Fruit fly (Drosophila melanogaster) whole organism, adult: Measurements from ENCODE around the gene Gmd.
A peak's percentile ranks its signal among the peaks of the same experiment; 100 is the strongest.

ENCODE experiments used
- CG11617 ChIP-seq: fragments of 200-800 bp; sonication (Bioruptor generic); optimal IDR thresholded peaks from 2 replicates; lab custom pipeline; 2017; ENCODE audit warnings: mild to moderate bottlenecking, missing biosample characterization, missing genetic modification reagents, missing genetic modification characterization
- CG12768 ChIP-seq: fragments of 200-800 bp; sonication (Bioruptor generic); optimal IDR thresholded peaks from 2 replicates; lab custom pipeline; 2017; ENCODE audit warnings: missing biosample characterization, missing genetic modification characterization, mild to moderate bottlenecking, moderate library complexity, missing genetic modification reagents
- CG14711 ChIP-seq: fragments of 200-800 bp; sonication (Bioruptor generic); optimal IDR thresholded peaks from 2 replicates; lab custom pipeline; 2018; ENCODE audit warnings: missing biosample characterization, mild to moderate bottlenecking, missing genetic modification characterization, moderate library complexity
- CG1620 ChIP-seq: fragments of 200-800 bp; sonication (Bioruptor generic); optimal IDR thresholded peaks from 2 replicates; lab custom pipeline; 2016; ENCODE audit warnings: missing biosample characterization, missing genetic modification characterization
- CG33017 ChIP-seq: fragments of 200-800 bp; sonication (Bioruptor generic); optimal IDR thresholded peaks from 2 replicates; lab custom pipeline; 2018; ENCODE audit warnings: missing biosample characterization, mild to moderate bottlenecking, missing genetic modification characterization, moderate library complexity
- CG5204 ChIP-seq: fragments of 200-800 bp; sonication (Bioruptor generic); optimal IDR thresholded peaks from 2 replicates; lab custom pipeline; 2016; ENCODE audit warnings: missing biosample characterization, missing genetic modification characterization
- CG7045 ChIP-seq: fragments of 200-800 bp; sonication (Bioruptor generic); optimal IDR thresholded peaks from 2 replicates; lab custom pipeline; 2017; ENCODE audit warnings: missing biosample characterization, mild to moderate bottlenecking, missing genetic modification characterization
- CG7101 ChIP-seq: fragments of 200-800 bp; sonication (Bioruptor generic); optimal IDR thresholded peaks from 2 replicates; lab custom pipeline; 2018; ENCODE audit warnings: missing biosample characterization, mild to moderate bottlenecking, missing genetic modification characterization, moderate library complexity
- Clk ChIP-seq: fragments of 200-800 bp; sonication (Bioruptor generic); optimal IDR thresholded peaks from 2 replicates; lab custom pipeline; 2017; ENCODE audit warnings: missing biosample characterization, missing genetic modification characterization
- Crg-1 ChIP-seq: fragments of 200-800 bp; sonication (Bioruptor generic); optimal IDR thresholded peaks from 2 replicates; lab custom pipeline; 2016; ENCODE audit warnings: missing biosample characterization, missing genetic modification characterization
- Hr96 ChIP-seq: fragments of 200-800 bp; sonication (Bioruptor generic); optimal IDR thresholded peaks from 2 replicates; lab custom pipeline; 2016; ENCODE audit warnings: missing biosample characterization, missing genetic modification characterization
- Mnt ChIP-seq: fragments of 200-800 bp; sonication (Bioruptor generic); optimal IDR thresholded peaks from 2 replicates; lab custom pipeline; 2016; ENCODE audit warnings: missing biosample characterization, mild to moderate bottlenecking, missing genetic modification characterization
- bab1 ChIP-seq: fragments of 200-800 bp; sonication (Bioruptor generic); optimal IDR thresholded peaks from 3 replicates; lab custom pipeline; 2019; ENCODE audit warnings: missing biosample characterization, mild to moderate bottlenecking, missing genetic modification characterization, moderate library complexity
- cic ChIP-seq: fragments of 200-800 bp; sonication (Bioruptor generic); optimal IDR thresholded peaks from 2 replicates; lab custom pipeline; 2017; ENCODE audit warnings: missing biosample characterization, mild to moderate bottlenecking, missing genetic modification characterization, moderate library complexity
- cnc ChIP-seq, 2 experiments: fragments of >200 bp; optimal IDR thresholded peaks; 2 replicates each; lab custom pipeline; 2017
- kay ChIP-seq: fragments of 200-800 bp; sonication (Bioruptor generic); peaks from one replicate; lab custom pipeline; 2016; ENCODE audit warnings: missing biosample characterization, missing genetic modification characterization, borderline replicate concordance
- ovo ChIP-seq: fragments of 200-800 bp; sonication (Bioruptor generic); optimal IDR thresholded peaks from 2 replicates; lab custom pipeline; 2016; ENCODE audit warnings: missing biosample characterization, missing genetic modification characterization
- pad ChIP-seq: fragments of 200-800 bp; sonication (Bioruptor generic); optimal IDR thresholded peaks from 3 replicates; lab custom pipeline; 2017; ENCODE audit warnings: missing biosample characterization, missing genetic modification characterization, mild to moderate bottlenecking, moderate library complexity, missing genetic modification reagents
- tj ChIP-seq: fragments of 200-800 bp; sonication (Bioruptor generic); optimal IDR thresholded peaks from 3 replicates; lab custom pipeline; 2017; ENCODE audit warnings: missing biosample characterization, mild to moderate bottlenecking, missing genetic modification characterization, moderate library complexity
- toe ChIP-seq: fragments of 200-800 bp; sonication (Bioruptor generic); optimal IDR thresholded peaks from 2 replicates; lab custom pipeline; 2016; ENCODE audit warnings: missing biosample characterization, missing genetic modification characterization

Gmd gene

DNA sequence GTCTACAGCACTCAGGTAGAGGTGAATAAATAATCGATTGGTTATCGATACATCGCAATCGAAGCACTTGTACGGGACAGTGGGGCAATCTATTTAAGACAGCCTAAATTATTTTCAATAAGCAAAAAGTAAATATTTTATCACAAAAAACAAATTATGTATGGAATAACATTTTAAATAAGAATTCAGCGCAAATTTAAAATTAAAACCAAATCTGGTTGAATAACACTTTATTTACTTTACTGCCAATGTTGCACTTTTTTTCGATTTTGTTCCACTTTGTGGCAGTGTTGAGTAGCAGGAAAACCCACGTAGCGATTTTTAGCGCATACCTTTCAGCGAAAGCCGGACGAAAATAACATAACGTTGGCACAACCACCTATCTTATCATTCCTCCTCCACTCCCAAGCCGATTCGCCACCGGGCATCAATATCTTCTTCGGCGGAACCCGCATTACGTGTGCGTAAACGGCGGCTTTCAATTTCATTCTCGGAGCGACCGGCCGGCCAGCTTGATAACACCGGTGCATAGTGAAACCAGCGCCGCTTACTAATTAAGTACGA lies at the start of gene Gmd, which contains the start of gene CG3792:
TSS of gene Gmd (minus strand) at position 36 of the 564 bp plus-strand sequence.
TSS of gene CG3792 (plus strand) at position 325 of the 564 bp plus-strand sequence.
- TF ChIP-seq CG14711 (tag; lab: Kevin White, UChicago) (peak; percentile 89), CG7045 (GFP tag; lab: Kevin White, UChicago) (peak; percentile 94), Mnt (GFP tag; lab: Kevin White, UChicago) (peak; percentile 86), tj (GFP tag; lab: Kevin White, UChicago) (peak; percentile 95), Clk (GFP tag; lab: Kevin White, UChicago) (peak; percentile 90), CG1620 (peak; percentile 95), CG5204 (GFP tag; lab: Kevin White, UChicago) (no peak), cnc (optimal IDR thresholded peaks at IDR 0.05; lab: Kevin White, UChicago) (no peak), CG7101 (tag; lab: Kevin White, UChicago) (peak; percentile 93), CG11617 (peak; percentile 95), cic (GFP tag; lab: Kevin White, UChicago) (peak; percentile 84), kay (GFP tag; lab: Kevin White, UChicago) (no peak), CG33017 (tag; lab: Kevin White, UChicago) (peak; percentile 89), pad (GFP tag; lab: Kevin White, UChicago) (peak; percentile 86), bab1 (GFP tag; lab: Kevin White, UChicago) (peak; percentile 95), toe (GFP tag; lab: Kevin White, UChicago) (no peak), ovo (peak; percentile 83), Crg-1 (GFP tag; lab: Kevin White, UChicago) (peak; percentile 92), Hr96 (GFP tag; lab: Kevin White, UChicago) (no peak), CG12768 (peak; percentile 96)

DNA sequence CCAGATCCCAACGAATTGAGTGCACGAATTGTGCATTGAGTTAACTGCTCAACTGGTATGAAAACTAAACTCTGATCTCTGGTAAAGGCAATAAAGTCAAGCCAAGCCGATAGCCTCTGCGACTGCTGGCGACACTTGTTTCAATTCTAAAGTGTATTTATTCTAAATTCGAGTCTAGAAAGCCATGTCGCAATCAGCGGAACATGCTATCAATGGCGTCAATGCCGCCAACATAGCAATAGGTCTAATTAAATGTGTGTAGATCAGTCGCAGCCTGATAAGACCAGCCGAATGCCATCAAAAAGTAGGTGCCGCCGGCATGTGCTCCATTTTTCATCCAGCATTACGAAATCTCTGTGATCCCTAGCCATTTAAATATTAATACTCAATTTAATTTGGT lies 48.7 kb upstream of the Gmd start:
- no peak for TF ChIP-seq pad (GFP tag; lab: Kevin White, UChicago)
- no peak for TF ChIP-seq CG14711 (tag; lab: Kevin White, UChicago)

DNA sequence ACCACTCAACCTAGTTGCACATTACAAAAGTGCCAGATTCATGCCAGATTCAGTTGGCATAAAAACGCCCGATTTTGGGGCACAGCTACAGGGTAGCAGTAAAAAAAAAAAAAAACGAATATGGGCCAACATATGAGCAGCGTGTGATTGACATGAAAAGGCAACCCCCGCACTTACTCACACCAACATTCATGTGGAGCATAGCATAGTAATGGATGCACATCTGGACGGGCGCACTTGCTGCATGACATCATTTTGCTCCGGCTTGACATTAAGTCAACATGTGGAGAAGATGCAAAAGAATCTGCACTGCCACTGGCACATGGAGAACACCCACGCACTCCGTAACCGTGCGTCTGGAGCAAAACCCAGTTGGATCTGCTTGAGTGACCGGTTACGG lies 45.8 kb upstream of the Gmd start:
- TF ChIP-seq CG7045 (GFP tag; lab: Kevin White, UChicago), result no peak
- TF ChIP-seq CG12768, result no peak
- TF ChIP-seq pad (GFP tag; lab: Kevin White, UChicago), result no peak
- no peak for TF ChIP-seq tj (GFP tag; lab: Kevin White, UChicago)
- no peak for TF ChIP-seq CG11617
- TF ChIP-seq CG1620, result no peak
- TF ChIP-seq cic (GFP tag; lab: Kevin White, UChicago), result no peak
- TF ChIP-seq Crg-1 (GFP tag; lab: Kevin White, UChicago), result no peak
- TF ChIP-seq Hr96 (GFP tag; lab: Kevin White, UChicago), result no peak
- no peak for TF ChIP-seq kay (GFP tag; lab: Kevin White, UChicago)
- TF ChIP-seq bab1 (GFP tag; lab: Kevin White, UChicago), result no peak
- no peak for TF ChIP-seq CG14711 (tag; lab: Kevin White, UChicago)

DNA sequence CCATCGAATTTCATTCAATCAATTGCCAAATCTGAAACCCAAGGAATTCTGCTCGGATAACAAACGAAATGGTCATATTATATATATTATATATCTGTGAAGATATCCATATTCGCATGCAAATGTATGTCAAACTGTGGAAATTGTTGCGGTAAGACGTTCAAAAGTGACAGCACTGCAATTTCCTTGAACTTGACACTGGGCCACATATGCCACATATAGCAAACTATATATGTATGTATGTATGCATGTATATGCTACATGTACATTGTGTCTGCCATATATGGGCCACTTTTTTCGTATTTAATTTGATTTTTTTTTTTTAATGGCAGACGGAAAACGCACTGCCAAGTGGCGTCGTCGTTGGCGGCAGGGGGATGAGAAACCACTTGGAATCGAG lies 43.7 kb upstream of the Gmd start:
- no peak for TF ChIP-seq CG11617
- no peak for TF ChIP-seq CG12768
- TF ChIP-seq tj (GFP tag; lab: Kevin White, UChicago), result peak; percentile 91
- no peak for TF ChIP-seq cic (GFP tag; lab: Kevin White, UChicago)
- TF ChIP-seq Clk (GFP tag; lab: Kevin White, UChicago), result no peak
- TF ChIP-seq CG14711 (tag; lab: Kevin White, UChicago), result no peak

DNA sequence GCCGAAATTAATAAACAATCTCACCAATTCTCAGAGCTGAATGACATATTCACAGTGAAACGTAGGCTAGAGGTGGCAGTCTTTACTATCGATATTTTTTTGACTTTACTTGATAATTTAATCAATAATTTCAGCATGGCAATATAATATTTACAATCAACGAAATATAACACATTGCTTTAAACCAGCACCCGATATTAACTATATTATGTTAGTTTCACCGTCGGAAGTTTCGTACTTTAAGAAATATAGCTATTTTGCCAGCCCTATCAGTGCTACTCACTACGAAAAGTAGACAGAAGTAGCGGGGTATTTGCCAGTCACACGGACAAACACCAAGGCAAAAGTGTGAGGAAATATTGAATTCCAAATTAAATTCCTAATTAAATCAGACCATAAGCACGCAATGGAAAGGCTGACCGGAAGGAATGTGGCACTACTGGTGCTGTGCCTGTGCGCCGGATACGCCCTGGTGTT lies 34.0 kb upstream of the Gmd start, which contains the start of the genes CG31917, Tfb5 and SelT:
TSS of gene CG31917 (minus strand) at position 51 of the 477 bp plus-strand sequence.
TSS of gene Tfb5 (minus strand) at position 51 of the 477 bp plus-strand sequence.
TSS of gene SelT (plus strand) at position 139 of the 477 bp plus-strand sequence.
- TF ChIP-seq CG7101 (tag; lab: Kevin White, UChicago) (peak; percentile 73), toe (GFP tag; lab: Kevin White, UChicago) (peak; percentile 82), Crg-1 (GFP tag; lab: Kevin White, UChicago) (peak; percentile 52), cic (GFP tag; lab: Kevin White, UChicago) (no peak), cnc (optimal IDR thresholded peaks at IDR 0.05; lab: Kevin White, UChicago) (no peak), CG11617 (peak; percentile 73), CG14711 (tag; lab: Kevin White, UChicago) (peak; percentile 58), CG1620 (peak; percentile 78), CG33017 (tag; lab: Kevin White, UChicago) (peak; percentile 37), pad (GFP tag; lab: Kevin White, UChicago) (peak; percentile 85), tj (GFP tag; lab: Kevin White, UChicago) (peak; percentile 49), CG5204 (GFP tag; lab: Kevin White, UChicago) (no peak), kay (GFP tag; lab: Kevin White, UChicago) (no peak), CG7045 (GFP tag; lab: Kevin White, UChicago) (peak; percentile 61), bab1 (GFP tag; lab: Kevin White, UChicago) (peak; percentile 83), Clk (GFP tag; lab: Kevin White, UChicago) (peak; percentile 20), ovo (peak; percentile 52), CG12768 (peak; percentile 55), Mnt (GFP tag; lab: Kevin White, UChicago) (peak; percentile 56), Hr96 (GFP tag; lab: Kevin White, UChicago) (peak; percentile 71)
